Worm (Caenorhabditis elegans): ENCODE results near the gene Y5H2B.3.

Gene Y5H2B.3

DNA sequence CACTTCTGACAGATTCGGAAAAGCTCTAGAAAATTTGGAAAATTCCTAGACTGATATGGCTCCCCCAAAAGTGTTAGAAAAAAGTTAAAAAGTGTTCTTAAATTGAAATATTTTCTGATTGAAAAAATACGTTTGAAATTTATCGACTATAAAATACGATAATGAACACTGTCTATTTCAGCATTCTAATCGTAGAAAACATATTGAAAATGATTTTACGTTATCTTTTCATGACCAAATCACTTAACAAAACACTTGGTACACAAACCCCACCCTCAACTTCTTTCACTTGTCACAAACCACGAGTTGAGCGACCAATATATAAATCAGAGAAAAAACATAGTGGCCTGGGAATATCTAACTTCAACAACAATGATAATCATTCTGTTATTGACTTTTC is 8.9 kb upstream of the Y5H2B.3 start, which contains the start of gene cyp-33C1:
Gene cyp-33C1 (plus strand): TSS at position 301 of the 400 bp plus-strand sequence.
- TF ChIP-seq unc-62 (GFP tag; optimal IDR thresholded peaks at IDR 0.05), result no peak

DNA sequence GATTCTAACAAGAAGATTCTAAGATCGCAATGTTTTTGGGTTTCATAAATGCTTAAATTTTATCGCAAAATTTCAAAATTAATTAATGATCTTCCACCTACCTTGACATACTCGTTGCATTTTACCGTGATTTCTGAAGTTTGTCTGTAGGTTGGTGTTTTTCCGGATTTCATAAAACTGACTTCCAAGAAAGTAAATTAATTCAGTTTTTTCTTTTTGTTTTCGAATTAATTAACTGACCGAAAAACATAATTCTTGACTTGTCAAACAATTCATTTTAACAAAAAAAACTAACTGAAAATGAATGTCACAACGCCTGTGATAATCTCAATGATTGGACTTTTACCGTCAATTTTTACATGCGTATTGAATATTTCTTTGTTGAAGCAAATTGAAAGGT is 6.4 kb upstream of the Y5H2B.3 start, which contains the start of gene srbc-16:
Gene srbc-16 (plus strand): TSS at position 301 of the 400 bp plus-strand sequence.
- no peak for TF ChIP-seq unc-62 (GFP tag; optimal IDR thresholded peaks at IDR 0.05)

DNA sequence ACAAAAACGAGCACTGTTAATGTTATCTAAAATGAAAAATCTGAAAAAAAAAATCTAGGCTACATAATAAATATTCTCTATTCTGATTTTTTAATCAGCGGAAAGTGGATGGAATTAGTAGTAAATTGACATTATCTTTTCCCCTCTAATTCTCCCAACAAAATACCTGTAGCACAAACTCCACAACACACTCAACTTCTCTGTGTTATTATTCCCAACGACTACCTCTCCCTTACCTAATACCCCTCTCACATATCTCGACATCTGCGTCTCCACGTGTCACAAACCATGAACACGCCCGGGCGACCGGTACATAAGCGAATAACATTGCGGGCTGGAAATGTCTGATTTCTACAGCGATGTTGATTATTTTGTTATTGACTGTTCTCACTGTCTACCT is 4.9 kb upstream of the Y5H2B.3 start, which contains the start of gene cyp-33C2:
Gene cyp-33C2 (plus strand): TSS at position 327 of the 400 bp plus-strand sequence.
- no peak for TF ChIP-seq unc-62 (GFP tag; optimal IDR thresholded peaks at IDR 0.05)

DNA sequence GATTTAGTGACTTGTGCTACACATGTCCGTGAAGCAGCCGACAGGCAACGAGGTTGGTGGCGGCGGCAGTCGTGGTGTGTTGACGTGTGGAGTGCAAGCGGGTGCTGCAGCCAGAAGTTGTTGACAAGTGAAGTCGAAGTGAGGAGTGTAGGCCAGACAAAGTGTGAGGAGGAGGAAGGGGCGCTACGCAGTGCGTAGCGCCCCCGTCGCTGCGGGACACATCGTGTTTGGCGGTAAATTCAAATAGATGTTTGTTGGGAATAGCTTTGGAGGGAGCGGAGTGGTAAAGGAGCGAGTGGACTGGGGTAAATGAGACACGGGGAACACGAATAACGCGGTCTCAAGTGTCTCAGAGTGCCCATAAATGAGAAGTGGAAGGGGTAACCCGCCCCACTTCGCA is 2.6 kb upstream of the Y5H2B.3 start:
- TF ChIP-seq unc-62 (GFP tag; optimal IDR thresholded peaks at IDR 0.05), result no peak

DNA sequence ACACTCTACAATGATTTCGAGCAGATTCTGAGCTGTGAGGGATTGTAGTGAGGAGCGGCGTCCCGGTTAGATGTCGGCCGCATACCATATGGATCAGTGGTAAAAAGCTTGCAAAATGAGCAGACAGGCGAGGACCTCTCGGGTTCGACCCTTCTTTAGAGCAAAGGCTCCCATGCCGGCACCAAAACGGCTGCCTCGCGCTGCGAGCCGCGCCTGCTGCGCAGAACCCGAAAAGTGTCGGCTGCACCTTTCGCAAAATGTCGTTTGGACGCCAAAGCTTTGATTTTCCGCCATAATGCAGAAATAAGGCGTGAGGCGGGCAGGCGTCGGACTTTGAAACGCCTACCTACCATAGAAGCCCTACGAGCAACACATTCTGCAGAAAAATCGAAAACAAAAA is 2.3 kb downstream of the Y5H2B.3 start:
- no peak for TF ChIP-seq unc-62 (GFP tag; optimal IDR thresholded peaks at IDR 0.05)

DNA sequence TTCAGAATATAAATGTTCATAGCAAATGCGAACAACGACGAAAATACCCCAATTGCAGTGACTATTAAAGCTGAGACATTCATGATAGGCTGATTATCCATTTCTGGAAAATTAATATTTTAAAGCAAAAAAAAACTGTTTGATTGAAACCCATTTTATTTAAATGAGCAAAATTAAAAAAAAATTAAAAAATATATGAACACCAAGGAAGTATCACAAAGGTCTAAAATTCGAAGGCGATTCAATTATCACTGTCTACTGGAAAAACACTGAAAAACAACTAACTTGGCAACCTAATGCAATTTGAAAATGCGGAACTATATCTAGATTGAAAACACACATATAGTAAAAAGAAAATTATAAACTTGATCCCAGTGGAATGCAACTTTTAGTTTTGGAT is 3.0 kb downstream of the Y5H2B.3 start, which contains the start of gene srbc-42:
Gene srbc-42 (minus strand): TSS at position 101 of the 400 bp plus-strand sequence.
- TF ChIP-seq unc-62 (GFP tag; optimal IDR thresholded peaks at IDR 0.05), result no peak

DNA sequence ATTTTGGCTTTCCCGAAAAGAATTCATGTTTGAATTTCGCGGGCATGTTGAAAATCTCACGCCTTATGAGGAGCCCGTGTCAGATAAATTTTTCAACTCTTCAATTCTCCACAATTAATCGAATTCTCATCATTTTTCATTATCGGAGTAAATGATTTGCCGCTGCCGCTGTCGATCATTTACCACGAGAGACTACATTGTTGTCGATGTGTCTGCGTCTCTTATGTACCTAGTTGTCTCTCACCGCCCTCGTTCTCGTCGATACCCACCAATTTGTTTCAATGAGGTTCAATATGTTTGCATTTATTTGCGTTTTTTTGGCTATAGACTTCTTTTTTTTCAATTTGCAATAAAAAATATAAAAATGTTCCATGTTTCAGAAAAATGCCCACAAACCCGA is 4.0 kb downstream of the Y5H2B.3 start, which contains the start of gene nhr-13:
Gene nhr-13 (plus strand): TSS at position 369 of the 400 bp plus-strand sequence.
- TF ChIP-seq unc-62 (GFP tag; optimal IDR thresholded peaks at IDR 0.05), result no peak

DNA sequence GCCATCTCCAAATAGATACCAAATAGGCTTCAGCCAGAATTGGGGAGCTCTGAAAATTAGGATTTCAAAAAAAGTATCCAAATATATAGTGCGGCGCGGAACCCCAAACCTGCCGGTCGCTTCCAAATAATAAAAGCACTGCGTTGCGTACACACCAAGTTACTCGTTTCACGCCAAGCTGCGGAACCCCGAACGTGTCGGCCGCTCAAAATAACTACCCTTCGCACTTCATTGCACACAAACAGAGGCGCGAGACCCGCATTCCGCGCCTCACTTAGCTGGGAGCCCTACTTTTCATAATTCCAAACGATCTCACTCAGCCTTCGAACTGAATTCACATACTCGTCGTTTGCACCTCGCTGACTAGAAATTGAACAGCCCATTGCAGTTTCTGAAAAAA is 11.5 kb downstream of the Y5H2B.3 start:
- TF ChIP-seq unc-62 (GFP tag; optimal IDR thresholded peaks at IDR 0.05), result no peak

DNA sequence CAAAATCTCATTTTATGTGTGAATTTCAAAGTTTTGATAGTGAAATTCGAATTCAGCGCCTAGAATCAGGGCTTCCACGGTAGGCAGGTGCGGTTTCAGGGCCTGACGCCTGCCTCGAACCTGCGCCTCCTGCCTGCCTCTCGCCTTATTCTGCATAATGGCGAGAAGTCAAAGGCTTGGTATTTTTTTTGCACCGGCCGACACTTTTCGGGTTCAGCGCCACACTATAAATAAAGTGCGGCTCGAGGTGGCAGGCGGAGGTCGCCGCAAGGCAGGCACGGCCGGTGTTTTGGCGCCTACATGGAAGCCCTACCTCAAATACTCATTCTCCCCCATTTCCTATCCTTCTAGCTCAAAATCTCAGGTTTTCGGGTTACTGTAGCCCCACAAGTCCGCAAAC is 12.3 kb downstream of the Y5H2B.3 start:
- no peak for TF ChIP-seq unc-62 (GFP tag; optimal IDR thresholded peaks at IDR 0.05)

DNA sequence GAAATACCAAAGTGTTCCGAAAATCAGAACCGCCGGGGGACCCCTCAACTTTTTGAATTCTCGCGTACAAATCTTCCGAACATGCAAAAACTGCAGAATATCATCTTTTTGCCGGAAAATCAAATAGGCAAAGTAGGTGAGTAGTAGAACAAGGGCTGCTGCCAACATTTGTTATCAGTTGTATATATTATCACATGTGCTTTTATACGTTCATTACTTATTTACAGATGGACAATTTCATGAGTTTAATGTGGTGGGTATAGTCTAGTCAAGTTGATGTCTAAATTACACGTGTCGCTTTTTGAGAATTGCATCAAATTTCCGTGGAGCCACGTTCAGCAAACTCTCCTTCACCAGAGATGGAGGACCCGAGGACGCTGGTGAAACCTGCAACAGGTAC is 13.1 kb downstream of the Y5H2B.3 start, which contains the start of gene cyp-32B1:
Gene cyp-32B1 (minus strand): TSS at position 176 of the 400 bp plus-strand sequence.
- no peak for TF ChIP-seq unc-62 (GFP tag; optimal IDR thresholded peaks at IDR 0.05)

DNA sequence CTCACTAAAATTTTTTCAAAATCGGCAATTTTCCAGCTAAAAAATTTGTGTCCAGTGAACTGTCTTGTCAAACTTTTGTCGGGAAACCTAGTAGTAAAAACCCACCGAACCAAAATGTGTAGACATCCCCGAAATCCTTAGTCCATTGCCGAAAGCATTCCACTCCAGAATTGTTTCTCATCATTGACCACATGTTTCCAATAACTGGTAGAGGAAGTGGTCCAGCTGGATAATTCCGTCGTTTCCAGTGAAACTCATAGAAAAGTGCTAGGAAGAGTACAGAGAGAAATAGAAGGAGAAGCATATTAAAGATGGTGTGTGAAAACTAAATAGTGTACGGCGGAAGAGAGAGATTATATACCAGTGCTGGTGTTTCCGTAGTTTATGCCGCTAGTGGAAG is 16.0 kb downstream of the Y5H2B.3 start, which contains the start of gene cyp-33C12:
Gene cyp-33C12 (minus strand): TSS at position 321 of the 400 bp plus-strand sequence.
- TF ChIP-seq unc-62 (GFP tag; optimal IDR thresholded peaks at IDR 0.05), result no peak

DNA sequence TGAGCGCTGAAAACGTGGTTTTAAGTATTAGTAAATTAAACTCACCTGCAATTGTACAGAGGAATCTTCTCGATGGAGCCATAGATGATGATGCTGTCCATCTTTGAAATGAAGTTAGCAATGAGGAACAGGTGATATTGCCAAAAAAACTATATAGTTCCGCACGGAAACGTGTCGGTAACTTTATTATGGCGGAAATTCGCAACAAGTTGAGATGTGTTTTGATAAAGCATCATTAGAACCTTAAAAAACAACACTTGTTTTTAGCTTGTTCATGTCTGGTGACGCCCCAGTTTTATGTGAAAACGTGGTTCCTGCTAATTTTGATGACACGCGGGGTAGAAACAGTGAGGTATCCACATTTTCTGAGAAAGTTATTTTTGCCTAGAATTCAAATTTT is 18.1 kb downstream of the Y5H2B.3 start, which contains the start of gene srt-40:
Gene srt-40 (minus strand): TSS at position 101 of the 400 bp plus-strand sequence.
- TF ChIP-seq unc-62 (GFP tag; optimal IDR thresholded peaks at IDR 0.05), result no peak

DNA sequence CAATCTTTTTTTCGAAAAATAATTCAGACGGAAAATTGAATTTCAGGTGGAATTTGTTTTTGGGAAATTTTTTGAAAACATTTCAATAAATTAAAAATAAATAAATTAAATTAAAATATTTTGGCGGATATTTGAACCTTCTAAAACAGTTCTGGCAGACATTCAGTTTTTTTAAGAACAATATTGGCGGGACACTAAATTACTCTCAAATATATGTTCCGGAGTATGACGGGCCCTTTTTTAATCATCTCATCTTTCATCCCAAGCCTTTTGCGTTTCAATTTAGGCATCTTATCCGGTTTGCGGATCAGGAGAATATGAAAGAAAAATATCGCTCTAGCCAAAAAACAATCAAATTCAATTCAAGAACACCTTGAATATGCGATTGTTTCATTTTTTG is 18.7 kb downstream of the Y5H2B.3 start, which contains the start of gene svh-11:
Gene svh-11 (plus strand): TSS at position 301 of the 400 bp plus-strand sequence.
- TF ChIP-seq unc-62 (GFP tag; optimal IDR thresholded peaks at IDR 0.05), result no peak

DNA sequence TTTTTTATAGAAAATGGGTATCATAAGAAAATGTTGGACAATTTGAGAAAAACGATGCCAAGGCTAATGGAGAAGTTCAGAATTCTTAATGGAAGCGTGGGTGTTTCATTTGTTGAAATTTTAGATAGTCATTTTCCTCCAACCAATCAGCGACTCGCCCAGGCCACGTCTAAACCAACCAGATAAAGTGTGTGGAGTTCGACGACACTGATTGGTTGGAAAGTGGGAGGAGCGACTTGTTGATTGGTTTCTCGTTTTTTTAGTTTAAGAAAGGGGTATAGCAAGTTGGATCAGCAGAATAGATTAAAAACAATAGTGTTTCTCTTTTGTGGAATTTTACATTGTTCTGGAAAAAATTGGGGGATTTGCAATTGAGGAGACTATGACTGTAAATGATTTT is 19.4 kb downstream of the Y5H2B.3 start:
- TF ChIP-seq unc-62 (GFP tag; optimal IDR thresholded peaks at IDR 0.05), result no peak

DNA sequence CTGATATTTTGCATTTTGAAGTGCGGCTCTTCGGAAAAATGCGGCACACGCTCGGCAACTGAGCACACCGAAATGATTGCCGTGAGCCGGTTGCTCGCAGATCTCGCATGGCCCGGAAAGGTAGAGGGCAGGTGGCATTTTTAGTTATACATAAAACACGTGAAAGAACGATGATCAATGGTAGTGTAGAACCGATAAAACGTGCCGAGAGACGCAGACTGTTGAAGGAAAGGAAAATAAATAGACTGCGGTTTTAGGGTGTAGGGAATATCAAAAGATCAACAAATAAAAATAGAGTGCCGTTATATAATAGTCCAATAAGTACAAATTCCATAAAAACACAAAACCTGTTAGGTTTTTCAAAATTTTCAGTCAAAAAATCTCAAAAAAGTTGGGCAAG is 23.8 kb downstream of the Y5H2B.3 start, which contains the start of gene nhr-133:
Gene nhr-133 (minus strand): TSS at position 183 of the 400 bp plus-strand sequence.
- no peak for TF ChIP-seq unc-62 (GFP tag; optimal IDR thresholded peaks at IDR 0.05)

DNA sequence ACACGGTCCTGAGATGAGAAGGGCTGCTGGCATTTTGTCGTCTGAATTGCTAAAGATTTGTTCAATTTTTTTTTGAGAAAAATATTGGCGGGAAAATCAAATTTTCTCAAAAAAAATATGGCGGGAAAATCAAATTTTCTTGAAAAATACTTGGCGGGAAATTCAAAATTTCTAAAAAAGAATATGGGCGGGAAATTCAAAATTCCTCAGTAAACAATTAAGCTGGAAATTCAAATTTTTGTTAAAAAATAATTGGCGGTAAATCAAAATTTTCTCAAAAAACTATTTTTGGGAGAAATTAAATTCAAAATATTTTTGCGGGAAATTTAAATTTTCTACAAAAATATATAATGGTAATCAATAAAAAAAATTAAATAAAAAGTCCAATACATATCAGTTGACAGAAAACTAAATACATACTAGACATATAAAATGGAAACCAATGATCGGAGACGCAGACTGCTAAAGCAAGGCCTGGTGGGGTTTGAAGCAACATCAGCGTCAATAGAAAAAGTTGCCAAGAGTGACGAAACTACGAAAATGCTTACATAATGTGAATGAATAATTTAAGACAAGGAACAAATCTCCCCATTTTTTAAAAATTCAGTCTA is 26.4 kb downstream of the Y5H2B.3 start, which contains the start of gene nhr-184:
Gene nhr-184 (minus strand): TSS at position 51 of the 611 bp plus-strand sequence.
- no peak for TF ChIP-seq unc-62 (GFP tag; optimal IDR thresholded peaks at IDR 0.05)

DNA sequence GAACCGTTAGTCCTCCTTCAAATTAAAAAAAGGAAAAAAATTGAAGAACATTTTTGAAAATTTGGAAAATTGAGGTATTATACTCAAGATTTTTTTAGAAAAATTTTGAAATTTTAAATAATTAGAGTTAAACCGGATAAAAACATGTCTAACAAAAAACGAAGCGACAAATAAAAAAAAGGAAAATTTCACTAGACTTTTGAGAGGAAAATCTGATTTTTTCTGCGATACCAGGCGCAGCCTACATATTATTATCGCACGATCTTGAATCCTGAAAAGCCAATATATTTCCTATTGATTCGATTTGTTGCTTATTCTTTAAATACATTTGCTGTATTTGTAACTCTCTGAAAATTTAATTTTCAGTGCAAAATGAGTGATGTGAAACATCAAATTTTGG is 27.3 kb downstream of the Y5H2B.3 start, which contains the start of gene nstp-8:
Gene nstp-8 (plus strand): TSS at position 301 of the 400 bp plus-strand sequence.
- no peak for TF ChIP-seq unc-62 (GFP tag; optimal IDR thresholded peaks at IDR 0.05)

All from whole organism, dauer.